Worm (Caenorhabditis elegans) whole organism, L2 larva: ENCODE measurements around the gene F22E5.7.
A peak's percentile ranks its signal among the peaks of the same experiment; 100 is the strongest.

Experiments
- C34F6.9 ChIP-seq: fragments of 150-350 bp; optimal IDR thresholded peaks from 2 replicates; lab custom pipeline; 2014; ENCODE audit warnings: missing biosample characterization, missing genetic modification characterization
- F13H6.1 ChIP-seq: sonication (generic microtip); optimal IDR thresholded peaks from 2 replicates; lab custom pipeline; 2016; ENCODE audit warnings: missing genetic modification characterization, missing compliant biosample characterization
- R02D3.7 ChIP-seq: fragments of 150-350 bp; optimal IDR thresholded peaks from 2 replicates; lab custom pipeline; 2014; ENCODE audit warnings: missing biosample characterization, missing genetic modification characterization
- Y55F3AM.14 ChIP-seq: fragments of 200-800 bp; sonication (Bioruptor generic); optimal IDR thresholded peaks from 2 replicates; lab custom pipeline; 2018; ENCODE audit warnings: mild to moderate bottlenecking, missing genetic modification characterization, missing compliant biosample characterization
- ZK546.5 ChIP-seq: sonication (generic microtip); optimal IDR thresholded peaks from 2 replicates; lab custom pipeline; 2017; ENCODE audit warnings: missing biosample characterization, missing genetic modification characterization
- alr-1 ChIP-seq: fragments of 150-350 bp; optimal IDR thresholded peaks from 2 replicates; lab custom pipeline; 2014; ENCODE audit warnings: missing biosample characterization, missing genetic modification characterization
- aly-2 ChIP-seq: fragments of 150-350 bp; optimal IDR thresholded peaks from 2 replicates; lab custom pipeline; 2014; ENCODE audit warnings: missing biosample characterization, missing genetic modification characterization
- ama-1 ChIP-seq: fragments of 150-350 bp; optimal IDR thresholded peaks from 2 replicates; lab custom pipeline; 2018; ENCODE audit warnings: inconsistent platforms
- blmp-1 ChIP-seq: sonication (generic microtip); optimal IDR thresholded peaks from 2 replicates; lab custom pipeline; 2017; ENCODE audit warnings: missing genetic modification characterization, mild to moderate bottlenecking, missing compliant biosample characterization, antibody characterized with exemption, moderate library complexity; ENCODE audit not compliant: insufficient read depth
- ceh-16 ChIP-seq: fragments of 150-350 bp; optimal IDR thresholded peaks from 2 replicates; lab custom pipeline; 2014; ENCODE audit warnings: missing biosample characterization, missing genetic modification characterization
- ceh-82 ChIP-seq: fragments of 150-350 bp; optimal IDR thresholded peaks from 2 replicates; lab custom pipeline; 2014; ENCODE audit warnings: missing biosample characterization, missing genetic modification characterization
- crh-2 ChIP-seq: sonication (generic microtip); optimal IDR thresholded peaks from 2 replicates; lab custom pipeline; 2017; ENCODE audit warnings: missing biosample characterization, missing genetic modification characterization
- dmd-4 ChIP-seq: sonication (generic microtip); optimal IDR thresholded peaks from 2 replicates; lab custom pipeline; 2017; ENCODE audit warnings: missing biosample characterization, missing genetic modification characterization
- egl-27 ChIP-seq: sonication (generic microtip); optimal IDR thresholded peaks from 3 replicates; lab custom pipeline; 2017; ENCODE audit warnings: missing biosample characterization, missing genetic modification reagents, missing genetic modification characterization
- elt-1 ChIP-seq: fragments of 150-350 bp; optimal IDR thresholded peaks from 2 replicates; lab custom pipeline; 2014; ENCODE audit warnings: missing biosample characterization, missing genetic modification characterization
- elt-3 ChIP-seq: sonication (generic microtip); optimal IDR thresholded peaks from 2 replicates; lab custom pipeline; 2017; ENCODE audit warnings: missing biosample characterization, missing genetic modification characterization
- fos-1 ChIP-seq: fragments of 150-350 bp; optimal IDR thresholded peaks from 2 replicates; lab custom pipeline; 2014; ENCODE audit warnings: missing biosample characterization, missing genetic modification characterization
- gmeb-1 ChIP-seq: fragments of 150-350 bp; optimal IDR thresholded peaks from 2 replicates; lab custom pipeline; 2014; ENCODE audit warnings: missing biosample characterization, missing genetic modification characterization
- lin-11 ChIP-seq: fragments of 150-350 bp; sonication (generic microtip); optimal IDR thresholded peaks from 2 replicates; lab custom pipeline; 2014; ENCODE audit warnings: missing biosample characterization, missing genetic modification characterization, inconsistent platforms, mixed read lengths
- lin-13 ChIP-seq: fragments of 150-350 bp; optimal IDR thresholded peaks from 2 replicates; lab custom pipeline; 2014; ENCODE audit warnings: missing biosample characterization, missing genetic modification reagents, missing genetic modification characterization
- lin-39 ChIP-seq: fragments of 150-350 bp; optimal IDR thresholded peaks from 2 replicates; lab custom pipeline; 2014; ENCODE audit warnings: missing biosample characterization, missing genetic modification reagents, missing genetic modification characterization
- lsy-2 ChIP-seq, 2 experiments: fragments of 150-350 bp in 1 of 2; sonication (generic microtip) in 1 of 2; optimal IDR thresholded peaks; 2 replicates each; lab custom pipeline; 2014 to 2017; ENCODE audit warnings: missing biosample characterization in 2 of 2, missing genetic modification characterization in 2 of 2
- mab-5 ChIP-seq: fragments of 150-350 bp; optimal IDR thresholded peaks from 2 replicates; lab custom pipeline; 2014; ENCODE audit warnings: missing biosample characterization, missing genetic modification characterization
- mbf-1 ChIP-seq: sonication (generic microtip); optimal IDR thresholded peaks from 2 replicates; lab custom pipeline; 2017; ENCODE audit warnings: missing biosample characterization, missing genetic modification characterization
- mdl-1 ChIP-seq, 2 experiments: fragments of 150-350 bp in 1 of 2; sonication (generic microtip) in 1 of 2; optimal IDR thresholded peaks; 2 replicates each; lab custom pipeline; 2017; ENCODE audit warnings: missing biosample characterization in 2 of 2, missing genetic modification characterization in 2 of 2
- nhr-10 ChIP-seq: sonication (generic microtip); optimal IDR thresholded peaks from 2 replicates; lab custom pipeline; 2017; ENCODE audit warnings: missing biosample characterization, missing genetic modification characterization
- nhr-11 ChIP-seq: fragments of 150-350 bp; optimal IDR thresholded peaks from 2 replicates; lab custom pipeline; 2014; ENCODE audit warnings: missing biosample characterization, missing genetic modification characterization
- nhr-12 ChIP-seq: fragments of 150-350 bp; optimal IDR thresholded peaks from 2 replicates; lab custom pipeline; 2014; ENCODE audit warnings: missing biosample characterization, missing genetic modification characterization
- nhr-129 ChIP-seq: fragments of 150-350 bp; optimal IDR thresholded peaks from 2 replicates; lab custom pipeline; 2014; ENCODE audit warnings: missing biosample characterization, missing genetic modification characterization
- nhr-21 ChIP-seq: fragments of 150-350 bp; optimal IDR thresholded peaks from 2 replicates; lab custom pipeline; 2014; ENCODE audit warnings: missing biosample characterization, missing genetic modification characterization
- nhr-23 ChIP-seq: fragments of 150-350 bp; optimal IDR thresholded peaks from 2 replicates; lab custom pipeline; 2014; ENCODE audit warnings: missing biosample characterization, missing genetic modification reagents, missing genetic modification characterization
- nhr-237 ChIP-seq: fragments of 150-350 bp; optimal IDR thresholded peaks from 2 replicates; lab custom pipeline; 2014; ENCODE audit warnings: missing biosample characterization, missing genetic modification characterization
- nhr-25 ChIP-seq: fragments of 150-350 bp; sonication (generic microtip); optimal IDR thresholded peaks from 3 replicates; lab custom pipeline; 2014; ENCODE audit warnings: missing biosample characterization, missing genetic modification characterization
- nhr-6 ChIP-seq: fragments of 150-350 bp; optimal IDR thresholded peaks from 2 replicates; lab custom pipeline; 2014; ENCODE audit warnings: missing biosample characterization, missing genetic modification characterization
- nhr-77 ChIP-seq: fragments of 150-350 bp; optimal IDR thresholded peaks from 2 replicates; lab custom pipeline; 2014; ENCODE audit warnings: missing biosample characterization, missing genetic modification characterization
- peb-1 ChIP-seq: fragments of 150-350 bp; optimal IDR thresholded peaks from 2 replicates; lab custom pipeline; 2014; ENCODE audit warnings: missing biosample characterization, missing genetic modification characterization
- sem-4 ChIP-seq: fragments of 150-350 bp; optimal IDR thresholded peaks from 2 replicates; lab custom pipeline; 2014; ENCODE audit warnings: missing biosample characterization, missing genetic modification reagents, missing genetic modification characterization
- skn-1 ChIP-seq: sonication (generic microtip); optimal IDR thresholded peaks from 2 replicates; lab custom pipeline; 2017; ENCODE audit warnings: missing biosample characterization, missing genetic modification characterization
- sma-3 ChIP-seq: sonication (generic microtip); optimal IDR thresholded peaks from 2 replicates; lab custom pipeline; 2016; ENCODE audit warnings: missing genetic modification reagents, missing genetic modification characterization, missing compliant biosample characterization
- sma-9 ChIP-seq, 2 experiments: fragments of 150-350 bp in 1 of 2; sonication (generic microtip) in 1 of 2; optimal IDR thresholded peaks; 2 replicates each; lab custom pipeline; 2014 to 2016; ENCODE audit warnings: missing genetic modification characterization in 2 of 2, mild to moderate bottlenecking in 1 of 2, missing biosample characterization in 1 of 2, missing compliant biosample characterization in 1 of 2, missing genetic modification reagents in 1 of 2, moderate library complexity in 1 of 2
- snpc-4 ChIP-seq: fragments of 150-350 bp; optimal IDR thresholded peaks from 2 replicates; lab custom pipeline; 2014; ENCODE audit warnings: missing biosample characterization, missing genetic modification characterization
- unc-39 ChIP-seq: fragments of 150-350 bp; optimal IDR thresholded peaks from 2 replicates; lab custom pipeline; 2014; ENCODE audit warnings: missing biosample characterization, missing genetic modification characterization
- unc-55 ChIP-seq: fragments of 150-350 bp; sonication (generic microtip); optimal IDR thresholded peaks from 3 replicates; lab custom pipeline; 2014; ENCODE audit warnings: missing biosample characterization, missing genetic modification reagents, missing genetic modification characterization
- unc-62 ChIP-seq: fragments of 150-350 bp; optimal IDR thresholded peaks from 2 replicates; lab custom pipeline; 2014; ENCODE audit warnings: missing biosample characterization, missing genetic modification reagents, missing genetic modification characterization
- zag-1 ChIP-seq: fragments of 150-350 bp; optimal IDR thresholded peaks from 2 replicates; lab custom pipeline; 2014; ENCODE audit warnings: missing biosample characterization, missing genetic modification characterization
- ztf-1 ChIP-seq: fragments of 200-800 bp; sonication (Bioruptor generic); conservative IDR thresholded peaks from 2 replicates; pipeline ENCODE4 v1.3.6; 2022; ENCODE audit warnings: missing genetic modification characterization, missing compliant biosample characterization
- ztf-11 ChIP-seq: sonication (generic microtip); optimal IDR thresholded peaks from 2 replicates; lab custom pipeline; 2017; ENCODE audit warnings: missing biosample characterization, missing genetic modification characterization
- ztf-4 ChIP-seq: fragments of 150-350 bp; optimal IDR thresholded peaks from 2 replicates; lab custom pipeline; 2014; ENCODE audit warnings: missing biosample characterization, missing genetic modification characterization

The F22E5.7 gene

DNA sequence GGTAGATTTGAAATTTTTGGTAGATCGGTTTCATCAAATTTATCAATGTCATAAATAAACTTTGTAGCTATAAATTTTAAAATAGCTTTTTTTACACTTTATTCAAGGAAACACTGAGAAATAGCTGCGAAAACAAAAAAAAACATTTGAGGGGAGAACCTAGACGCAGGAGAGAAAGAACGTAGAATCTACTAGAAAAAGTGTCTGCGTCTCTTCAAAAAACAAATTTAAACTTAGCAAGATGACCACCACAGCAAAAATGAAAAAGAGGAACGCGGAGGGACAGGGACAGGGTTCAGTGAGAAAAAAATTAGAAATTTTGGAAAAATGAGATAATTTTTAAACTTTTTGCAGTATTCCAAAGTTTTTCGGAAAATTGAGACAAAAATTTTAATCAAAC, 7.1 kb downstream of the F22E5.7 start:
- TF ChIP-seq peb-1 (no peak), ztf-1 (no peak), gmeb-1 (tag; lab: Kevin White, UChicago) (no peak), Y55F3AM.14 (GFP tag; lab: Kevin White, UChicago) (no peak), sma-3 (GFP tag; lab: Kevin White, UChicago) (no peak), nhr-129 (tag; lab: Kevin White, UChicago) (peak; percentile 29), unc-39 (tag; lab: Kevin White, UChicago) (no peak), F13H6.1 (tag; lab: Kevin White, UChicago) (peak; percentile 61), ZK546.5 (tag; lab: Kevin White, UChicago) (no peak), sem-4 (tag; lab: Kevin White, UChicago) (peak; percentile 13), nhr-237 (tag; lab: Kevin White, UChicago) (no peak), nhr-11 (tag; lab: Kevin White, UChicago) (no peak), nhr-25 (tag; lab: Kevin White, UChicago) (no peak), C34F6.9 (tag; lab: Kevin White, UChicago) (peak; percentile 81), nhr-10 (tag; lab: Kevin White, UChicago) (no peak), nhr-77 (tag; lab: Kevin White, UChicago) (no peak), skn-1 (no peak), unc-62 (GFP tag; lab: Kevin White, UChicago) (no peak), sma-9 (GFP tag; optimal IDR thresholded peaks at IDR 0.05; lab: Kevin White, UChicago) (no peak), sma-9 (tag; optimal IDR thresholded peaks at IDR 0.05; lab: Kevin White, UChicago) (no peak), snpc-4 (tag; lab: Kevin White, UChicago) (peak; percentile 16), blmp-1 (tag; lab: Kevin White, UChicago) (no peak), elt-1 (tag; lab: Kevin White, UChicago) (no peak), nhr-23 (tag; lab: Kevin White, UChicago) (no peak), ztf-4 (no peak), elt-3 (tag; lab: Kevin White, UChicago) (no peak), ceh-16 (tag; lab: Kevin White, UChicago) (no peak), lin-13 (GFP tag; lab: Kevin White, UChicago) (peak; percentile 17), zag-1 (tag; lab: Kevin White, UChicago) (no peak), aly-2 (tag; lab: Kevin White, UChicago) (no peak), dmd-4 (tag; lab: Kevin White, UChicago) (no peak), lsy-2 (tag; optimal IDR thresholded peaks at IDR 0.05; lab: Kevin White, UChicago) (peak in 1 of 2 experiments; percentile 65), ztf-11 (no peak), crh-2 (tag; lab: Kevin White, UChicago) (no peak), mdl-1 (tag; optimal IDR thresholded peaks at IDR 0.05; lab: Kevin White, UChicago) (no peak), alr-1 (tag; lab: Kevin White, UChicago) (no peak), nhr-21 (tag; lab: Kevin White, UChicago) (no peak), fos-1 (tag; lab: Kevin White, UChicago) (no peak), nhr-6 (tag; lab: Kevin White, UChicago) (no peak), mab-5 (tag; lab: Kevin White, UChicago) (no peak), ceh-82 (tag; lab: Kevin White, UChicago) (no peak), ama-1 (lab: Kevin White, UChicago) (no peak), unc-55 (GFP tag; lab: Kevin White, UChicago) (peak; percentile 61), lin-39 (tag; lab: Kevin White, UChicago) (no peak), egl-27 (no peak), nhr-12 (tag; lab: Kevin White, UChicago) (no peak), mbf-1 (tag; lab: Kevin White, UChicago) (no peak), R02D3.7 (tag; lab: Kevin White, UChicago) (no peak), lin-11 (tag; lab: Kevin White, UChicago) (no peak)
- TF ChIP-seq, all 48 proteins: peak for 8
